Worm (Caenorhabditis elegans) whole organism, early embryonic: ENCODE data around the gene T26E4.2.

Source experiments
- ama-1 ChIP-seq: fragments of 150-350 bp; optimal IDR thresholded peaks from 2 replicates; lab custom pipeline; 2014
- tbx-11 ChIP-seq: fragments of 200-800 bp; sonication (Bioruptor generic); IDR thresholded peaks from 2 replicates; pipeline ENCODE4 v1.3.6; 2022; ENCODE audit warnings: missing genetic modification characterization, missing compliant biosample characterization
- tra-4 ChIP-seq: sonication (generic microtip); optimal IDR thresholded peaks from 2 replicates; lab custom pipeline; 2017; ENCODE audit warnings: missing genetic modification characterization, missing compliant biosample characterization

- TF ChIP-seq tbx-11, result no peak
- TF ChIP-seq tra-4 (tag; lab: Kevin White, UChicago), result no peak
- TF ChIP-seq ama-1 (lab: Kevin White, UChicago), result no peak
Measured at ce11 chrV:15757645-15758044, 23.5 kb upstream of the T26E4.2 start.
